Worm (Caenorhabditis elegans): Measurements from ENCODE around the gene fut-6.

fut-6 gene

ce11 chrII:4671692-4672091 is 16.0 kb upstream of the fut-6 start, which contains the start of gene T05A7.6:
TSS of gene T05A7.6 (minus strand) at chrII:4671792.
- TF ChIP-seq ama-1 (optimal IDR thresholded peaks at IDR 0.05), result no peak
- no peak for TF ChIP-seq fos-1 (tag; optimal IDR thresholded peaks at IDR 0.05)
- no peak for TF ChIP-seq dmd-4 (tag; optimal IDR thresholded peaks at IDR 0.05)
- TF ChIP-seq sem-4 (tag; optimal IDR thresholded peaks at IDR 0.05), result no peak

- TF ChIP-seq Y55F3AM.14 (GFP tag; optimal IDR thresholded peaks at IDR 0.05) (no peak), ztf-1 (GFP tag; conservative IDR thresholded peaks at IDR 0.05) (no peak), ztf-11 (tag; optimal IDR thresholded peaks at IDR 0.05) (no peak), C34F6.9 (tag; optimal IDR thresholded peaks at IDR 0.05) (no peak), nhr-77 (tag; optimal IDR thresholded peaks at IDR 0.05) (no peak), lin-13 (GFP tag; optimal IDR thresholded peaks at IDR 0.05) (no peak), gmeb-1 (tag; optimal IDR thresholded peaks at IDR 0.05) (no peak), unc-62 (GFP tag; optimal IDR thresholded peaks at IDR 0.05) (no peak), fos-1 (tag; optimal IDR thresholded peaks at IDR 0.05) (no peak), nhr-237 (tag; optimal IDR thresholded peaks at IDR 0.05) (no peak), crh-2 (tag; optimal IDR thresholded peaks at IDR 0.05) (no peak), ama-1 (optimal IDR thresholded peaks at IDR 0.05) (no peak), nhr-21 (tag; optimal IDR thresholded peaks at IDR 0.05) (no peak), alr-1 (tag; optimal IDR thresholded peaks at IDR 0.05) (no peak), R02D3.7 (tag; optimal IDR thresholded peaks at IDR 0.05) (no peak), lin-39 (tag; optimal IDR thresholded peaks at IDR 0.05) (no peak)
Observed at ce11 chrII:4667572-4667971, 11.8 kb upstream of the fut-6 start, which contains the start of gene fut-5. TSS of gene fut-5 (minus strand) at chrII:4667672.

- no peak for TF ChIP-seq ztf-11 (tag; optimal IDR thresholded peaks at IDR 0.05)
- TF ChIP-seq fos-1 (tag; optimal IDR thresholded peaks at IDR 0.05), result no peak
- no peak for TF ChIP-seq nhr-25 (tag; optimal IDR thresholded peaks at IDR 0.05)
- TF ChIP-seq sma-3 (GFP tag; optimal IDR thresholded peaks at IDR 0.05), result no peak
- no peak for TF ChIP-seq sem-4 (tag; optimal IDR thresholded peaks at IDR 0.05)
- no peak for TF ChIP-seq aly-2 (tag; optimal IDR thresholded peaks at IDR 0.05)
- TF ChIP-seq nhr-23 (tag; optimal IDR thresholded peaks at IDR 0.05), result no peak
- no peak for TF ChIP-seq R02D3.7 (tag; optimal IDR thresholded peaks at IDR 0.05)
- TF ChIP-seq Y55F3AM.14 (GFP tag; optimal IDR thresholded peaks at IDR 0.05), result no peak
- no peak for TF ChIP-seq dmd-4 (tag; optimal IDR thresholded peaks at IDR 0.05)
- no peak for TF ChIP-seq lin-13 (GFP tag; optimal IDR thresholded peaks at IDR 0.05)
- TF ChIP-seq skn-1 (tag; optimal IDR thresholded peaks at IDR 0.05), result no peak
- TF ChIP-seq nhr-12 (tag; optimal IDR thresholded peaks at IDR 0.05), result no peak
- no peak for TF ChIP-seq snpc-4 (tag; optimal IDR thresholded peaks at IDR 0.05)
- no peak for TF ChIP-seq ztf-4 (tag; optimal IDR thresholded peaks at IDR 0.05)
Observed at ce11 chrII:4665359-4665758, 9.6 kb upstream of the fut-6 start, which contains the start of gene T05A7.11. TSS of gene T05A7.11 (minus strand) at chrII:4665459.

- TF ChIP-seq dmd-4 (tag; optimal IDR thresholded peaks at IDR 0.05), result no peak
- TF ChIP-seq lin-11 (tag; optimal IDR thresholded peaks at IDR 0.05), result no peak
- TF ChIP-seq nhr-23 (tag; optimal IDR thresholded peaks at IDR 0.05), result no peak
- TF ChIP-seq ama-1 (optimal IDR thresholded peaks at IDR 0.05), result no peak
- TF ChIP-seq elt-3 (tag; optimal IDR thresholded peaks at IDR 0.05), result no peak
- TF ChIP-seq nhr-11 (tag; optimal IDR thresholded peaks at IDR 0.05), result no peak
- TF ChIP-seq fos-1 (tag; optimal IDR thresholded peaks at IDR 0.05), result no peak
- TF ChIP-seq nhr-10 (tag; optimal IDR thresholded peaks at IDR 0.05), result no peak
- no peak for TF ChIP-seq sma-9 (GFP tag; optimal IDR thresholded peaks at IDR 0.05)
- no peak for TF ChIP-seq sma-9 (tag; optimal IDR thresholded peaks at IDR 0.05)
Observed at ce11 chrII:4663186-4663585, 7.5 kb upstream of the fut-6 start, which contains the start of gene T05A7.12. TSS of gene T05A7.12 (minus strand) at chrII:4663286.

- TF ChIP-seq unc-39 (tag; optimal IDR thresholded peaks at IDR 0.05) (no peak), nhr-21 (tag; optimal IDR thresholded peaks at IDR 0.05) (no peak), peb-1 (tag; optimal IDR thresholded peaks at IDR 0.05) (no peak), crh-2 (tag; optimal IDR thresholded peaks at IDR 0.05) (no peak), F13H6.1 (tag; optimal IDR thresholded peaks at IDR 0.05) (no peak), ztf-4 (tag; optimal IDR thresholded peaks at IDR 0.05) (no peak), ztf-1 (GFP tag; conservative IDR thresholded peaks at IDR 0.05) (no peak), ztf-11 (tag; optimal IDR thresholded peaks at IDR 0.05) (no peak), elt-3 (tag; optimal IDR thresholded peaks at IDR 0.05) (no peak), unc-62 (GFP tag; optimal IDR thresholded peaks at IDR 0.05) (no peak), unc-55 (GFP tag; optimal IDR thresholded peaks at IDR 0.05) (no peak)
Observed at ce11 chrII:4661278-4661677, 5.5 kb upstream of the fut-6 start, which contains the start of gene T05A7.13. TSS of gene T05A7.13 (minus strand) at chrII:4661378.
